Worm (Caenorhabditis elegans) whole organism, L3 larva: ENCODE measurements around the gene C16C8.9.

Experiments
- R02D3.7 ChIP-seq: fragments of 150-350 bp; optimal IDR thresholded peaks from 2 replicates; lab custom pipeline; 2014; ENCODE audit warnings: missing biosample characterization, missing genetic modification characterization
- ZK546.5 ChIP-seq: sonication (generic microtip); optimal IDR thresholded peaks from 2 replicates; lab custom pipeline; 2017; ENCODE audit warnings: missing biosample characterization, missing genetic modification characterization
- aly-2 ChIP-seq: fragments of 150-350 bp; optimal IDR thresholded peaks from 2 replicates; lab custom pipeline; 2014; ENCODE audit warnings: missing biosample characterization, missing genetic modification characterization
- ama-1 ChIP-seq: fragments of 150-350 bp; optimal IDR thresholded peaks from 2 replicates; lab custom pipeline; 2018
- ceh-16 ChIP-seq: sonication (generic microtip); optimal IDR thresholded peaks from 2 replicates; lab custom pipeline; 2017; ENCODE audit warnings: missing biosample characterization, missing genetic modification characterization
- ceh-28 ChIP-seq: fragments of 150-350 bp; optimal IDR thresholded peaks from 2 replicates; lab custom pipeline; 2014; ENCODE audit warnings: missing biosample characterization, missing genetic modification reagents, missing genetic modification characterization
- ceh-9 ChIP-seq: sonication (generic microtip); optimal IDR thresholded peaks from 2 replicates; lab custom pipeline; 2018; ENCODE audit warnings: missing biosample characterization, missing genetic modification characterization
- daf-12 ChIP-seq: fragments of 150-350 bp; optimal IDR thresholded peaks from 2 replicates; lab custom pipeline; 2014; ENCODE audit warnings: missing biosample characterization, missing genetic modification reagents, missing genetic modification characterization
- egl-27 ChIP-seq: sonication (generic microtip); optimal IDR thresholded peaks from 4 replicates; lab custom pipeline; 2017; ENCODE audit warnings: missing biosample characterization, missing genetic modification reagents, missing genetic modification characterization
- egl-5 ChIP-seq: fragments of 150-350 bp; optimal IDR thresholded peaks from 2 replicates; lab custom pipeline; 2017; ENCODE audit warnings: missing biosample characterization, missing genetic modification reagents, missing genetic modification characterization, inconsistent platforms
- elt-2 ChIP-seq: sonication (generic microtip); optimal IDR thresholded peaks from 2 replicates; lab custom pipeline; 2016; ENCODE audit warnings: missing genetic modification reagents, mild to moderate bottlenecking, missing genetic modification characterization, missing compliant biosample characterization
- elt-3 ChIP-seq, 3 experiments: fragments of 150-350 bp in 1 of 3; sonication (generic microtip) in 2 of 3; optimal IDR thresholded peaks; 2 replicates in 2 of 3; 4 replicates in 1 of 3; lab custom pipeline; 2014 to 2017; ENCODE audit warnings: missing biosample characterization in 3 of 3, missing genetic modification characterization in 3 of 3
- eor-1 ChIP-seq, 2 experiments: fragments of 150-350 bp; optimal IDR thresholded peaks; 2 replicates each; lab custom pipeline; 2014 to 2018; ENCODE audit warnings: missing biosample characterization in 2 of 2, missing genetic modification characterization in 2 of 2
- fkh-10 ChIP-seq: sonication (generic microtip); optimal IDR thresholded peaks from 2 replicates; lab custom pipeline; 2017; ENCODE audit warnings: missing biosample characterization, missing genetic modification reagents, missing genetic modification characterization
- fos-1 ChIP-seq: fragments of 150-350 bp; optimal IDR thresholded peaks from 2 replicates; lab custom pipeline; 2014; ENCODE audit warnings: missing biosample characterization, missing genetic modification characterization
- hmg-11 ChIP-seq: sonication (generic microtip); optimal IDR thresholded peaks from 2 replicates; lab custom pipeline; 2016; ENCODE audit warnings: missing genetic modification characterization, missing compliant biosample characterization
- lin-39 ChIP-seq: fragments of 150-350 bp; optimal IDR thresholded peaks from 2 replicates; lab custom pipeline; 2018; ENCODE audit warnings: missing biosample characterization, missing genetic modification reagents, missing genetic modification characterization
- mdl-1 ChIP-seq: fragments of 150-350 bp; optimal IDR thresholded peaks from 2 replicates; lab custom pipeline; 2014; ENCODE audit warnings: missing biosample characterization, missing genetic modification characterization
- nfya-1 ChIP-seq: sonication (generic microtip); optimal IDR thresholded peaks from 2 replicates; lab custom pipeline; 2017; ENCODE audit warnings: missing genetic modification characterization, mild to moderate bottlenecking, missing compliant biosample characterization, antibody characterized with exemption, moderate library complexity; ENCODE audit not compliant: insufficient read depth
- nhr-11 ChIP-seq: fragments of 150-350 bp; optimal IDR thresholded peaks from 2 replicates; lab custom pipeline; 2014; ENCODE audit warnings: missing biosample characterization, missing genetic modification characterization
- nhr-12 ChIP-seq: fragments of 150-350 bp; optimal IDR thresholded peaks from 2 replicates; lab custom pipeline; 2014; ENCODE audit warnings: missing biosample characterization, missing genetic modification characterization
- nhr-23 ChIP-seq: fragments of 150-350 bp; optimal IDR thresholded peaks from 2 replicates; lab custom pipeline; 2014; ENCODE audit warnings: missing biosample characterization, missing genetic modification reagents, missing genetic modification characterization
- nhr-237 ChIP-seq: fragments of 150-350 bp; optimal IDR thresholded peaks from 2 replicates; lab custom pipeline; 2014; ENCODE audit warnings: missing biosample characterization, missing genetic modification characterization
- nhr-25 ChIP-seq: sonication (generic microtip); optimal IDR thresholded peaks from 2 replicates; lab custom pipeline; 2017; ENCODE audit warnings: missing biosample characterization, missing genetic modification characterization
- nhr-28 ChIP-seq: fragments of 150-350 bp; optimal IDR thresholded peaks from 2 replicates; lab custom pipeline; 2014; ENCODE audit warnings: missing biosample characterization, missing genetic modification characterization
- nhr-43 ChIP-seq: sonication (generic microtip); optimal IDR thresholded peaks from 2 replicates; lab custom pipeline; 2016; ENCODE audit warnings: mild to moderate bottlenecking, missing genetic modification characterization, missing compliant biosample characterization; ENCODE audit not compliant: poor library complexity, severe bottlenecking
- nhr-67 ChIP-seq: fragments of 150-350 bp; optimal IDR thresholded peaks from 2 replicates; lab custom pipeline; 2014; ENCODE audit warnings: missing biosample characterization, missing genetic modification characterization
- nhr-76 ChIP-seq: fragments of 150-350 bp; sonication (generic microtip); optimal IDR thresholded peaks from 5 replicates; lab custom pipeline; 2014; ENCODE audit warnings: missing biosample characterization, missing genetic modification characterization
- nhr-77 ChIP-seq: fragments of 150-350 bp; optimal IDR thresholded peaks from 2 replicates; lab custom pipeline; 2014; ENCODE audit warnings: missing biosample characterization, missing genetic modification characterization
- pha-4 ChIP-seq: fragments of 150-350 bp; optimal IDR thresholded peaks from 2 replicates; lab custom pipeline; 2014; ENCODE audit warnings: missing biosample characterization, missing genetic modification reagents, missing genetic modification characterization
- pqm-1 ChIP-seq: fragments of 150-350 bp; optimal IDR thresholded peaks from 2 replicates; lab custom pipeline; 2017; ENCODE audit warnings: missing biosample characterization, missing genetic modification characterization, inconsistent platforms
- sea-2 ChIP-seq: fragments of 150-350 bp; sonication (generic microtip); optimal IDR thresholded peaks from 4 replicates; lab custom pipeline; 2014; ENCODE audit warnings: missing biosample characterization, missing genetic modification reagents, missing genetic modification characterization
- skn-1 ChIP-seq: fragments of 150-350 bp; optimal IDR thresholded peaks from 2 replicates; lab custom pipeline; 2014; ENCODE audit warnings: missing biosample characterization, missing genetic modification characterization
- snpc-4 ChIP-seq: fragments of 150-350 bp; optimal IDR thresholded peaks from 2 replicates; lab custom pipeline; 2014; ENCODE audit warnings: missing biosample characterization, missing genetic modification characterization
- tbx-2 ChIP-seq: sonication (generic microtip); optimal IDR thresholded peaks from 2 replicates; lab custom pipeline; 2016; ENCODE audit warnings: mild to moderate bottlenecking, missing genetic modification characterization, missing compliant biosample characterization
- unc-39 ChIP-seq: sonication (generic microtip); optimal IDR thresholded peaks from 4 replicates; lab custom pipeline; 2017; ENCODE audit warnings: missing biosample characterization, missing genetic modification characterization
- zag-1 ChIP-seq: fragments of 150-350 bp; optimal IDR thresholded peaks from 2 replicates; lab custom pipeline; 2014; ENCODE audit warnings: missing biosample characterization, missing genetic modification characterization
- ztf-11 ChIP-seq: fragments of 150-350 bp; optimal IDR thresholded peaks from 2 replicates; lab custom pipeline; 2014; ENCODE audit warnings: missing biosample characterization, missing genetic modification characterization
- ztf-4 ChIP-seq: fragments of 150-350 bp; optimal IDR thresholded peaks from 2 replicates; lab custom pipeline; 2014; ENCODE audit warnings: missing biosample characterization, missing genetic modification characterization

C16C8.9 gene

ce11 chrII:3477171-3477570 is 14.2 kb upstream of the C16C8.9 start, which contains the start of gene fbxb-104:
fbxb-104 (minus strand) TSS chrII:3477271.
- TF ChIP-seq ama-1 (no peak), ztf-4 (tag; lab: Kevin White, UChicago) (no peak), lin-39 (tag; lab: Kevin White, UChicago) (no peak), nhr-77 (tag; lab: Kevin White, UChicago) (no peak), nhr-23 (tag; lab: Kevin White, UChicago) (no peak), nhr-237 (tag; lab: Kevin White, UChicago) (no peak), aly-2 (tag; lab: Kevin White, UChicago) (no peak), egl-5 (tag; lab: Kevin White, UChicago) (no peak), nhr-43 (tag; lab: Kevin White, UChicago) (no peak), elt-2 (no peak), ceh-9 (tag; lab: Kevin White, UChicago) (no peak), tbx-2 (no peak), ceh-28 (tag; lab: Kevin White, UChicago) (no peak), elt-3 (tag; optimal IDR thresholded peaks at IDR 0.05; lab: Kevin White, UChicago) (no peak), R02D3.7 (tag; lab: Kevin White, UChicago) (no peak), sea-2 (GFP tag; lab: Kevin White, UChicago) (no peak), nhr-67 (tag; lab: Kevin White, UChicago) (no peak)

ce11 chrII:3476536-3476935 is 13.5 kb upstream of the C16C8.9 start:
- no peak for TF ChIP-seq pha-4
- TF ChIP-seq nhr-43 (tag; lab: Kevin White, UChicago): no peak
- TF ChIP-seq nhr-11 (tag; lab: Kevin White, UChicago): no peak
- TF ChIP-seq nhr-237 (tag; lab: Kevin White, UChicago): no peak
- no peak for TF ChIP-seq egl-27
- no peak for TF ChIP-seq fos-1 (tag; lab: Kevin White, UChicago)
- no peak for TF ChIP-seq fkh-10 (GFP tag; lab: Kevin White, UChicago)
- TF ChIP-seq elt-3 (tag; optimal IDR thresholded peaks at IDR 0.05; lab: Kevin White, UChicago): no peak
- no peak for TF ChIP-seq aly-2 (tag; lab: Kevin White, UChicago)
- no peak for TF ChIP-seq ztf-11
- TF ChIP-seq unc-39: no peak
- TF ChIP-seq egl-5 (tag; lab: Kevin White, UChicago): no peak
- TF ChIP-seq hmg-11 (tag; lab: Kevin White, UChicago): no peak
- TF ChIP-seq mdl-1 (tag; lab: Kevin White, UChicago): no peak

ce11 chrII:3473744-3474143 is 10.7 kb upstream of the C16C8.9 start, which contains the start of gene sdz-32:
sdz-32 (plus strand) TSS chrII:3474044.
- no peak for TF ChIP-seq mdl-1 (tag; lab: Kevin White, UChicago)
- TF ChIP-seq nhr-76 (tag; lab: Kevin White, UChicago): no peak
- no peak for TF ChIP-seq nhr-28
- no peak for TF ChIP-seq nhr-237 (tag; lab: Kevin White, UChicago)
- TF ChIP-seq ceh-28 (tag; lab: Kevin White, UChicago): no peak
- TF ChIP-seq, all 47 proteins: peak for 0

- no peak for TF ChIP-seq egl-5 (tag; lab: Kevin White, UChicago)
- no peak for TF ChIP-seq nhr-237 (tag; lab: Kevin White, UChicago)
- no peak for TF ChIP-seq sea-2 (GFP tag; lab: Kevin White, UChicago)
- no peak for TF ChIP-seq lin-39 (tag; lab: Kevin White, UChicago)
- TF ChIP-seq ZK546.5 (tag; lab: Kevin White, UChicago): no peak
- TF ChIP-seq nhr-25 (tag; lab: Kevin White, UChicago): no peak
- TF ChIP-seq ceh-16 (tag; lab: Kevin White, UChicago): no peak
- TF ChIP-seq unc-39: no peak
- TF ChIP-seq ceh-9 (tag; lab: Kevin White, UChicago): no peak
- TF ChIP-seq nhr-23 (tag; lab: Kevin White, UChicago): no peak
- TF ChIP-seq fos-1 (tag; lab: Kevin White, UChicago): no peak
- no peak for TF ChIP-seq skn-1
- TF ChIP-seq pqm-1: no peak
- TF ChIP-seq R02D3.7 (tag; lab: Kevin White, UChicago): no peak
These were observed 9.8 kb upstream of the C16C8.9 start, which contains the start of gene Y49F6B.6 for ce11 chrII:3472817-3473216. Y49F6B.6 (plus strand) TSS chrII:3473117.

ce11 chrII:3472316-3472715 is 9.3 kb upstream of the C16C8.9 start, which contains the start of gene Y49F6B.12:
Y49F6B.12 (minus strand) TSS chrII:3472416.
- TF ChIP-seq mdl-1 (tag; lab: Kevin White, UChicago) (no peak), aly-2 (tag; lab: Kevin White, UChicago) (no peak), ceh-16 (tag; lab: Kevin White, UChicago) (no peak), ceh-28 (tag; lab: Kevin White, UChicago) (no peak), eor-1 (tag; optimal IDR thresholded peaks at IDR 0.05; lab: Kevin White, UChicago) (no peak), zag-1 (tag; lab: Kevin White, UChicago) (no peak), ztf-11 (no peak), nhr-12 (tag; lab: Kevin White, UChicago) (no peak), pqm-1 (no peak), ceh-9 (tag; lab: Kevin White, UChicago) (no peak), nhr-67 (tag; lab: Kevin White, UChicago) (no peak), pha-4 (no peak), daf-12 (tag; lab: Kevin White, UChicago) (no peak), nfya-1 (tag; lab: Kevin White, UChicago) (no peak), nhr-77 (tag; lab: Kevin White, UChicago) (no peak), snpc-4 (tag; lab: Kevin White, UChicago) (no peak)
